Fruit fly (Drosophila melanogaster) whole organism, embryonic: ENCODE data around the gene Gyc88E.

ENCODE experiments used
- ATbp ChIP-seq: fragments of 200-800 bp; sonication (Bioruptor generic); optimal IDR thresholded peaks from 2 replicates; lab custom pipeline; 2017; ENCODE audit warnings: missing biosample characterization, mild to moderate bottlenecking, missing genetic modification characterization, missing genetic modification reagents
- Antp ChIP-seq: fragments of 200-800 bp; sonication (Bioruptor generic); optimal IDR thresholded peaks from 3 replicates; lab custom pipeline; 2016; ENCODE audit warnings: missing biosample characterization, missing genetic modification characterization
- CG10979 ChIP-seq: fragments of 200-800 bp; sonication (Bioruptor generic); optimal IDR thresholded peaks from 2 replicates; lab custom pipeline; 2018; ENCODE audit warnings: missing biosample characterization, mild to moderate bottlenecking, missing genetic modification characterization, moderate library complexity
- CG11085 ChIP-seq: fragments of 200-800 bp; sonication (Bioruptor generic); IDR thresholded peaks from 2 replicates; pipeline ENCODE4 v1.3.6; 2022; ENCODE audit warnings: missing biosample characterization, missing genetic modification characterization
- CG12391 ChIP-seq: fragments of 200-800 bp; sonication (Bioruptor generic); optimal IDR thresholded peaks from 3 replicates; lab custom pipeline; 2018; ENCODE audit warnings: missing biosample characterization, mild to moderate bottlenecking, missing genetic modification characterization, moderate library complexity
- CG15479 ChIP-seq: fragments of 200-800 bp; sonication (Bioruptor generic); optimal IDR thresholded peaks from 3 replicates; lab custom pipeline; 2019; ENCODE audit warnings: missing biosample characterization, mild to moderate bottlenecking, missing genetic modification characterization, moderate library complexity
- CG17829 ChIP-seq: fragments of 200-800 bp; optimal IDR thresholded peaks from 2 replicates; lab custom pipeline; 2019; ENCODE audit warnings: missing biosample characterization, mild to moderate bottlenecking, missing genetic modification characterization, moderate library complexity
- CG18262 ChIP-seq: fragments of 200-800 bp; optimal IDR thresholded peaks from 3 replicates; lab custom pipeline; 2019; ENCODE audit warnings: missing biosample characterization, mild to moderate bottlenecking, missing genetic modification characterization, moderate library complexity
- CG2678 ChIP-seq: fragments of 200-800 bp; sonication (Bioruptor generic); optimal IDR thresholded peaks from 3 replicates; lab custom pipeline; 2019; ENCODE audit warnings: missing biosample characterization, mild to moderate bottlenecking, missing genetic modification characterization, moderate library complexity
- CG30403 ChIP-seq: fragments of 200-800 bp; sonication (Bioruptor generic); optimal IDR thresholded peaks from 3 replicates; lab custom pipeline; 2016; ENCODE audit warnings: missing biosample characterization, missing genetic modification characterization
- CG3281 ChIP-seq: fragments of 200-800 bp; sonication (Bioruptor generic); optimal IDR thresholded peaks from 3 replicates; lab custom pipeline; 2017; ENCODE audit warnings: missing biosample characterization, mild to moderate bottlenecking, missing genetic modification characterization
- CG33557 ChIP-seq: fragments of 200-800 bp; sonication (Bioruptor generic); optimal IDR thresholded peaks from 2 replicates; lab custom pipeline; 2019; ENCODE audit warnings: missing biosample characterization, mild to moderate bottlenecking, missing genetic modification characterization, moderate library complexity
- CG3838 ChIP-seq: fragments of 200-800 bp; sonication (Bioruptor generic); optimal IDR thresholded peaks from 3 replicates; lab custom pipeline; 2016; ENCODE audit warnings: missing biosample characterization, missing genetic modification characterization
- CG3847 ChIP-seq: fragments of 200-800 bp; sonication (Bioruptor generic); IDR thresholded peaks from 2 replicates; pipeline ENCODE4 v1.3.6; 2022; ENCODE audit warnings: missing biosample characterization, missing genetic modification characterization
- CG4282 ChIP-seq: fragments of 200-800 bp; sonication (Bioruptor generic); optimal IDR thresholded peaks from 2 replicates; lab custom pipeline; 2016; ENCODE audit warnings: missing biosample characterization, missing genetic modification characterization
- CG6254 ChIP-seq: fragments of 200-800 bp; sonication (Bioruptor generic); optimal IDR thresholded peaks from 3 replicates; lab custom pipeline; 2017; ENCODE audit warnings: mild to moderate bottlenecking, missing biosample characterization, missing genetic modification reagents, missing genetic modification characterization
- CG6854 ChIP-seq: fragments of 200-800 bp; sonication (Bioruptor generic); optimal IDR thresholded peaks from 3 replicates; lab custom pipeline; 2017; ENCODE audit warnings: missing biosample characterization, mild to moderate bottlenecking, missing genetic modification characterization
- CG7987 ChIP-seq: fragments of 200-800 bp; sonication (Bioruptor generic); optimal IDR thresholded peaks from 2 replicates; lab custom pipeline; 2018; ENCODE audit warnings: missing biosample characterization, mild to moderate bottlenecking, missing genetic modification characterization, moderate library complexity
- CG8388 ChIP-seq: fragments of 200-800 bp; sonication (Bioruptor generic); optimal IDR thresholded peaks from 2 replicates; lab custom pipeline; 2019; ENCODE audit warnings: missing biosample characterization, mild to moderate bottlenecking, missing genetic modification characterization, moderate library complexity
- CoRest ChIP-seq: fragments of 200-800 bp; sonication (Bioruptor generic); optimal IDR thresholded peaks from 3 replicates; lab custom pipeline; 2018; ENCODE audit warnings: missing biosample characterization, mild to moderate bottlenecking, missing genetic modification characterization, moderate library complexity
- E2f1 ChIP-seq: fragments of 200-800 bp; sonication (Bioruptor generic); IDR thresholded peaks from 2 replicates; pipeline ENCODE4 v1.3.6; 2022; ENCODE audit warnings: missing biosample characterization, missing genetic modification characterization
- HLH4C ChIP-seq: fragments of 200-800 bp; sonication (Bioruptor generic); IDR thresholded peaks from 3 replicates; pipeline ENCODE4 v1.3.6; 2022; ENCODE audit warnings: missing biosample characterization, missing genetic modification characterization; ENCODE audit not compliant: partially characterized antibody
- HmgD ChIP-seq: fragments of 200-800 bp; sonication (Bioruptor generic); optimal IDR thresholded peaks from 3 replicates; lab custom pipeline; 2016; ENCODE audit warnings: missing biosample characterization, missing genetic modification characterization
- Med ChIP-seq: fragments of 200-800 bp; sonication (Bioruptor generic); peaks from one replicate; lab custom pipeline; 2016; ENCODE audit warnings: missing biosample characterization, missing genetic modification characterization, mild to moderate bottlenecking, inconsistent platforms, moderate library complexity
- Myb ChIP-seq: fragments of 200-800 bp; sonication (Bioruptor generic); optimal IDR thresholded peaks from 2 replicates; lab custom pipeline; 2016; ENCODE audit warnings: missing biosample characterization, missing genetic modification characterization
- NC2β ChIP-seq: fragments of 200-800 bp; sonication (Bioruptor generic); optimal IDR thresholded peaks from 2 replicates; lab custom pipeline; 2016; ENCODE audit warnings: missing biosample characterization, missing genetic modification characterization
- NfI ChIP-seq: fragments of 200-800 bp; sonication (Bioruptor generic); optimal IDR thresholded peaks from 3 replicates; lab custom pipeline; 2018; ENCODE audit warnings: missing biosample characterization, mild to moderate bottlenecking, missing genetic modification characterization, moderate library complexity
- Sox100B ChIP-seq: fragments of 200-800 bp; sonication (Bioruptor generic); optimal IDR thresholded peaks from 3 replicates; lab custom pipeline; 2018; ENCODE audit warnings: missing biosample characterization, mild to moderate bottlenecking, missing genetic modification characterization
- Sox102F ChIP-seq: fragments of 200-800 bp; sonication (Bioruptor generic); optimal IDR thresholded peaks from 2 replicates; lab custom pipeline; 2018; ENCODE audit warnings: missing biosample characterization, mild to moderate bottlenecking, missing genetic modification characterization, moderate library complexity
- Xbp1 ChIP-seq: fragments of 200-800 bp; sonication (Bioruptor generic); optimal IDR thresholded peaks from 3 replicates; lab custom pipeline; 2016; ENCODE audit warnings: missing biosample characterization, mild to moderate bottlenecking, missing genetic modification characterization
- bowl ChIP-seq: fragments of 200-800 bp; sonication (Bioruptor generic); IDR thresholded peaks from 2 replicates; pipeline ENCODE4 v1.3.6; 2022; ENCODE audit warnings: missing biosample characterization, missing genetic modification characterization
- bsh ChIP-seq, 2 experiments: fragments of 200-800 bp; sonication (Bioruptor generic); optimal IDR thresholded peaks; 2 replicates each; lab custom pipeline; 2017 to 2018; ENCODE audit warnings: mild to moderate bottlenecking in 2 of 2, missing biosample characterization in 2 of 2, missing genetic modification characterization in 2 of 2, moderate library complexity in 1 of 2
- cad ChIP-seq: fragments of >200 bp; optimal IDR thresholded peaks from 2 replicates; lab custom pipeline; 2017; ENCODE audit warnings: missing biosample characterization, missing genetic modification characterization
- crol ChIP-seq: fragments of 200-800 bp; sonication (Bioruptor generic); IDR thresholded peaks from 2 replicates; pipeline ENCODE4 v1.3.6; 2022; ENCODE audit warnings: missing biosample characterization, missing genetic modification characterization
- da ChIP-seq: fragments of 200-800 bp; sonication (Bioruptor generic); optimal IDR thresholded peaks from 2 replicates; lab custom pipeline; 2016; ENCODE audit warnings: missing biosample characterization, missing genetic modification characterization
- disco-r ChIP-seq: fragments of 200-800 bp; sonication (Bioruptor generic); optimal IDR thresholded peaks from 2 replicates; lab custom pipeline; 2016; ENCODE audit warnings: missing biosample characterization, missing genetic modification characterization
- eve ChIP-seq, 2 experiments: fragments of >200 bp; optimal IDR thresholded peaks; 2 replicates each; lab custom pipeline; 2017; ENCODE audit warnings: missing biosample characterization in 2 of 2, missing genetic modification characterization in 2 of 2
- ewg ChIP-seq: fragments of 200-800 bp; sonication (Bioruptor generic); optimal IDR thresholded peaks from 3 replicates; lab custom pipeline; 2017; ENCODE audit warnings: mild to moderate bottlenecking, missing biosample characterization, missing genetic modification reagents, missing genetic modification characterization
- fd96Cb ChIP-seq: fragments of 200-800 bp; sonication (Bioruptor generic); optimal IDR thresholded peaks from 2 replicates; lab custom pipeline; 2018; ENCODE audit warnings: missing biosample characterization, mild to moderate bottlenecking, missing genetic modification characterization, moderate library complexity
- gsb-n ChIP-seq: fragments of 200-800 bp; sonication (Bioruptor generic); optimal IDR thresholded peaks from 3 replicates; lab custom pipeline; 2018; ENCODE audit warnings: missing biosample characterization, mild to moderate bottlenecking, missing genetic modification characterization
- ind ChIP-seq: fragments of 200-800 bp; sonication (Bioruptor generic); optimal IDR thresholded peaks from 3 replicates; lab custom pipeline; 2016; ENCODE audit warnings: missing biosample characterization, missing genetic modification characterization
- lab ChIP-seq: fragments of 200-800 bp; sonication (Bioruptor generic); optimal IDR thresholded peaks from 3 replicates; lab custom pipeline; 2017; ENCODE audit warnings: missing biosample characterization, missing genetic modification characterization, mild to moderate bottlenecking, moderate library complexity, missing genetic modification reagents
- nmo ChIP-seq: fragments of 200-800 bp; sonication (Bioruptor generic); optimal IDR thresholded peaks from 2 replicates; lab custom pipeline; 2018; ENCODE audit warnings: missing biosample characterization, mild to moderate bottlenecking, missing genetic modification characterization, moderate library complexity
- sens ChIP-seq: fragments of 200-800 bp; sonication (Bioruptor generic); peaks from one replicate; lab custom pipeline; 2016; ENCODE audit warnings: missing biosample characterization, missing genetic modification characterization
- sob ChIP-seq: fragments of 200-800 bp; sonication (Bioruptor generic); IDR thresholded peaks from 2 replicates; pipeline ENCODE4 v1.3.6; 2022; ENCODE audit warnings: missing biosample characterization, missing genetic modification characterization
- sr ChIP-seq: fragments of 200-800 bp; sonication (Bioruptor generic); IDR thresholded peaks from 3 replicates; pipeline ENCODE4 v1.3.6; 2022; ENCODE audit warnings: missing biosample characterization, missing genetic modification characterization
- tap ChIP-seq: fragments of 200-800 bp; optimal IDR thresholded peaks from 3 replicates; lab custom pipeline; 2019; ENCODE audit warnings: missing biosample characterization, mild to moderate bottlenecking, missing genetic modification characterization, moderate library complexity
- unc-4 ChIP-seq: fragments of 200-800 bp; sonication (Bioruptor generic); IDR thresholded peaks from 2 replicates; pipeline ENCODE4 v1.3.6; 2022; ENCODE audit warnings: missing biosample characterization, missing genetic modification characterization; ENCODE audit not compliant: partially characterized antibody
- z ChIP-seq: fragments of 200-800 bp; sonication (Bioruptor generic); IDR thresholded peaks from 3 replicates; pipeline ENCODE4 v1.3.6; 2022; ENCODE audit warnings: missing biosample characterization, missing genetic modification characterization

Gene Gyc88E

dm6 chr3R:15114465-15115228, 35.5 kb upstream of the Gyc88E start (continued):
- TF ChIP-seq sens = peak; percentile 84
- TF ChIP-seq HmgD (GFP tag; lab: Kevin White, UChicago) = no peak
- TF ChIP-seq lab (GFP tag; lab: Kevin White, UChicago) = peak; percentile 19
- no peak for TF ChIP-seq CG3838
- TF ChIP-seq bowl (GFP tag; lab: Robert Waterston, UW) = no peak
- peak; percentile 48 for TF ChIP-seq CG6254
- TF ChIP-seq CG3847 (GFP tag; lab: Robert Waterston, UW) = no peak
- TF ChIP-seq sob (GFP tag; lab: Robert Waterston, UW) = no peak
- peak; percentile 9 for TF ChIP-seq gsb-n (tag; lab: Kevin White, UChicago)
- no peak for TF ChIP-seq z (GFP tag; lab: Robert Waterston, UW)
- TF ChIP-seq tap (tag; lab: Kevin White, UChicago) = peak; percentile 5
- TF ChIP-seq CG10979 = peak; percentile 70
- TF ChIP-seq ind = peak; percentile 14
- TF ChIP-seq nmo (GFP tag; lab: Kevin White, UChicago) = peak; percentile 78
- TF ChIP-seq CoRest = peak; percentile 50
- peak; percentile 36; the same call in 1 of the 2 replicates for TF ChIP-seq crol (GFP tag; lab: Robert Waterston, UW)
- TF ChIP-seq CG6854 (GFP tag; lab: Kevin White, UChicago) = no peak
- no peak for TF ChIP-seq CG11085 (GFP tag; lab: Robert Waterston, UW)
- TF ChIP-seq da (GFP tag; lab: Kevin White, UChicago) = no peak
- TF ChIP-seq CG3281 (GFP tag; lab: Kevin White, UChicago) = no peak
- TF ChIP-seq cad = no peak
- TF ChIP-seq CG7987 (GFP tag; lab: Kevin White, UChicago) = no peak
- peak; percentile 49 for TF ChIP-seq CG8388 (GFP tag; lab: Kevin White, UChicago)
- peak; percentile 63 for TF ChIP-seq CG2678
- peak; percentile 62 for TF ChIP-seq fd96Cb (tag; lab: Kevin White, UChicago)
- TF ChIP-seq NC2β = no peak
- TF ChIP-seq eve (GFP tag; optimal IDR thresholded peaks at IDR 0.05; lab: Kevin White, UChicago) = peak in 1 of 2 experiments; percentile 74
- no peak for TF ChIP-seq Antp
- TF ChIP-seq NfI (GFP tag; lab: Kevin White, UChicago) = no peak
- TF ChIP-seq sr (GFP tag; lab: Robert Waterston, UW) = peak; percentile 50; the same call in 1 of the 3 replicates
- peak; percentile 43 for TF ChIP-seq CG17829
- TF ChIP-seq disco-r (GFP tag; lab: Kevin White, UChicago) = no peak
- peak; percentile 77 for TF ChIP-seq Sox100B
- no peak for TF ChIP-seq E2f1
- TF ChIP-seq CG4282 (GFP tag; lab: Kevin White, UChicago) = no peak
- TF ChIP-seq unc-4 = no peak
- no peak for TF ChIP-seq CG33557 (GFP tag; lab: Kevin White, UChicago)
- TF ChIP-seq CG18262 (tag; lab: Kevin White, UChicago) = peak; percentile 76
- TF ChIP-seq ATbp = no peak
- TF ChIP-seq Xbp1 (GFP tag; lab: Kevin White, UChicago) = peak; percentile 24
- peak; percentile 41 for TF ChIP-seq CG30403 (GFP tag; lab: Kevin White, UChicago)
- TF ChIP-seq Sox102F (GFP tag; lab: Kevin White, UChicago) = peak; percentile 60
- TF ChIP-seq Med (GFP tag; lab: Kevin White, UChicago) = peak; percentile 62
- TF ChIP-seq bsh (GFP tag; optimal IDR thresholded peaks at IDR 0.05; lab: Kevin White, UChicago) = peak; percentile 37 to 74
- peak; percentile 29 for TF ChIP-seq ewg (GFP tag; lab: Kevin White, UChicago)
- TF ChIP-seq Myb (GFP tag; lab: Kevin White, UChicago) = no peak
- peak; percentile 39 for TF ChIP-seq CG12391 (tag; lab: Kevin White, UChicago)
- TF ChIP-seq HLH4C (GFP tag; lab: Robert Waterston, UW) = no peak
- no peak for TF ChIP-seq CG15479 (GFP tag; lab: Kevin White, UChicago)
